Worm (Caenorhabditis elegans): Measurements from ENCODE around the gene F10A3.4.

DNA sequence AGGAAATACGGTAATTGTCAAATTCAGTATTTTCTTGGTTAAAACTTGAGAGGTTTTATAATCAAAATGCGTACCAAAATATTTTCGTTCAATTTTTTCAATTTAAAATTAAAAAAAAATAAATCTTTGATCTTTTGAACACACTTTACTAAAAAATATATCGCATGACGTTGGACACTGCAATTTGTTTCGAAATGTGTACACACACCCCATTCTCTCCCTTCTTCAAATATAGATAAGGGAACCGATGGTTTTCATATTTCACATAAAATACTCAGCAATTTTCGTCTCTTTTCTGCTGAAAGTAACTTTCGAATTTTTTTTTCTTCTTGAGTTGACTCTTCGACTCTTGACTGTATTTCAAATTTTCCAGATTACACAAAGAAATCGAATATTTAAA is 27.5 kb upstream of the F10A3.4 start:
- no peak for TF ChIP-seq ref-1 (GFP tag; conservative IDR thresholded peaks at IDR 0.05)
- TF ChIP-seq tab-1 (GFP tag; IDR thresholded peaks at IDR 0.05), result no peak
- no peak for TF ChIP-seq flt-1 (GFP tag; IDR thresholded peaks at IDR 0.05)
- no peak for TF ChIP-seq cog-1 (tag; optimal IDR thresholded peaks at IDR 0.05)

All from whole organism, midembryonic.